Worm (Caenorhabditis elegans): ENCODE measurements around the gene W01G7.4.

W01G7.4 gene

ce11 chrII:14077823-14078222, 17.3 kb downstream of the W01G7.4 start:
- no peak for TF ChIP-seq nhr-237 (tag; optimal IDR thresholded peaks at IDR 0.05)

- TF ChIP-seq sea-2 (GFP tag; optimal IDR thresholded peaks at IDR 0.05) (no peak), nhr-28 (tag; optimal IDR thresholded peaks at IDR 0.05) (no peak), ama-1 (optimal IDR thresholded peaks at IDR 0.05) (no peak), lin-15B (tag; optimal IDR thresholded peaks at IDR 0.05) (no peak), fkh-10 (GFP tag; optimal IDR thresholded peaks at IDR 0.05) (no peak), lsy-12 (tag; optimal IDR thresholded peaks at IDR 0.05) (no peak), elt-1 (tag; optimal IDR thresholded peaks at IDR 0.05) (no peak), aly-2 (tag; optimal IDR thresholded peaks at IDR 0.05) (no peak), nhr-237 (tag; optimal IDR thresholded peaks at IDR 0.05) (no peak), elt-2 (tag; optimal IDR thresholded peaks at IDR 0.05) (no peak)
Measured at ce11 chrII:14086931-14087330, 26.4 kb downstream of the W01G7.4 start.

ce11 chrII:14089796-14090372, 29.3 kb downstream of the W01G7.4 start:
- TF ChIP-seq nfya-1 (tag; optimal IDR thresholded peaks at IDR 0.05; ENCODE audit: insufficient read depth) (peak; percentile 98), elt-2 (tag; optimal IDR thresholded peaks at IDR 0.05) (no peak)

- TF ChIP-seq nhr-67 (tag; optimal IDR thresholded peaks at IDR 0.05) (no peak), tbx-2 (tag; optimal IDR thresholded peaks at IDR 0.05) (no peak), snpc-4 (tag; optimal IDR thresholded peaks at IDR 0.05) (no peak), pha-4 (tag; optimal IDR thresholded peaks at IDR 0.05) (no peak), elt-2 (tag; optimal IDR thresholded peaks at IDR 0.05) (no peak), fkh-10 (GFP tag; optimal IDR thresholded peaks at IDR 0.05) (no peak), ztf-4 (tag; optimal IDR thresholded peaks at IDR 0.05) (no peak), egl-5 (tag; optimal IDR thresholded peaks at IDR 0.05) (no peak), hmg-11 (tag; optimal IDR thresholded peaks at IDR 0.05) (no peak), ceh-28 (tag; optimal IDR thresholded peaks at IDR 0.05) (no peak), mml-1 (tag; optimal IDR thresholded peaks at IDR 0.05) (no peak), nhr-28 (tag; optimal IDR thresholded peaks at IDR 0.05) (no peak)
Measured at ce11 chrII:14091182-14091581, 30.6 kb downstream of the W01G7.4 start.

ce11 chrII:14094590-14094989, 34.1 kb downstream of the W01G7.4 start, which contains the start of gene col-87:
col-87 (minus strand) TSS chrII:14094690.
- TF ChIP-seq lsy-12 (tag; optimal IDR thresholded peaks at IDR 0.05) (no peak), nhr-25 (tag; optimal IDR thresholded peaks at IDR 0.05) (no peak), nhr-77 (tag; optimal IDR thresholded peaks at IDR 0.05) (no peak), ZK546.5 (tag; optimal IDR thresholded peaks at IDR 0.05) (no peak), zag-1 (tag; optimal IDR thresholded peaks at IDR 0.05) (no peak), sea-2 (GFP tag; optimal IDR thresholded peaks at IDR 0.05) (no peak), ztf-11 (tag; optimal IDR thresholded peaks at IDR 0.05) (no peak)

ce11 chrII:14095875-14096274, 35.3 kb downstream of the W01G7.4 start:
- no peak for TF ChIP-seq fkh-10 (GFP tag; optimal IDR thresholded peaks at IDR 0.05)
- TF ChIP-seq fos-1 (tag; optimal IDR thresholded peaks at IDR 0.05), result no peak
- no peak for TF ChIP-seq nhr-23 (tag; optimal IDR thresholded peaks at IDR 0.05)
- no peak for TF ChIP-seq nhr-43 (tag; optimal IDR thresholded peaks at IDR 0.05; ENCODE audit: poor library complexity, severe bottlenecking)
- no peak for TF ChIP-seq elt-1 (tag; optimal IDR thresholded peaks at IDR 0.05)
- TF ChIP-seq zag-1 (tag; optimal IDR thresholded peaks at IDR 0.05), result no peak

ce11 chrII:14096814-14097213, 36.3 kb downstream of the W01G7.4 start:
- no peak for TF ChIP-seq nhr-77 (tag; optimal IDR thresholded peaks at IDR 0.05)
- no peak for TF ChIP-seq unc-39 (tag; optimal IDR thresholded peaks at IDR 0.05)
- TF ChIP-seq nhr-23 (tag; optimal IDR thresholded peaks at IDR 0.05), result no peak
- no peak for TF ChIP-seq nhr-67 (tag; optimal IDR thresholded peaks at IDR 0.05)
- TF ChIP-seq nhr-28 (tag; optimal IDR thresholded peaks at IDR 0.05), result no peak
- TF ChIP-seq pha-4 (tag; optimal IDR thresholded peaks at IDR 0.05), result no peak
- TF ChIP-seq egl-5 (tag; optimal IDR thresholded peaks at IDR 0.05), result no peak
- no peak for TF ChIP-seq ceh-9 (tag; optimal IDR thresholded peaks at IDR 0.05)
- TF ChIP-seq nhr-76 (tag; optimal IDR thresholded peaks at IDR 0.05), result no peak
- TF ChIP-seq ztf-4 (tag; optimal IDR thresholded peaks at IDR 0.05), result no peak
- no peak for TF ChIP-seq egl-27 (tag; optimal IDR thresholded peaks at IDR 0.05)
- TF ChIP-seq nhr-43 (tag; optimal IDR thresholded peaks at IDR 0.05; ENCODE audit: poor library complexity, severe bottlenecking), result no peak
